Worm (Caenorhabditis elegans) whole organism, late embryonic: Measurements from ENCODE around the gene Y76B12C.6.

Experiments
- K02D7.2 ChIP-seq: sonication (generic microtip); optimal IDR thresholded peaks from 2 replicates; lab custom pipeline; 2017; ENCODE audit warnings: mild to moderate bottlenecking, missing genetic modification characterization, missing compliant biosample characterization
- ahr-1 ChIP-seq: sonication (generic microtip); optimal IDR thresholded peaks from 2 replicates; lab custom pipeline; 2016; ENCODE audit warnings: missing genetic modification characterization, missing compliant biosample characterization
- ceh-2 ChIP-seq: sonication (generic microtip); optimal IDR thresholded peaks from 2 replicates; lab custom pipeline; 2016; ENCODE audit warnings: missing genotype, missing genetic modification characterization, missing compliant biosample characterization
- ceh-31 ChIP-seq: sonication (generic microtip); optimal IDR thresholded peaks from 2 replicates; lab custom pipeline; 2016; ENCODE audit warnings: missing genetic modification characterization, missing compliant biosample characterization
- ceh-45 ChIP-seq: fragments of 200-800 bp; sonication (Bioruptor generic); IDR thresholded peaks from 2 replicates; pipeline ENCODE4 v1.3.6; 2022; ENCODE audit warnings: missing genetic modification reagents, missing genetic modification characterization, missing compliant biosample characterization
- che-1 ChIP-seq: sonication (generic microtip); optimal IDR thresholded peaks from 2 replicates; lab custom pipeline; 2016; ENCODE audit warnings: mild to moderate bottlenecking, missing genetic modification characterization, missing compliant biosample characterization
- dve-1 ChIP-seq: sonication (generic microtip); optimal IDR thresholded peaks from 2 replicates; lab custom pipeline; 2017; ENCODE audit warnings: antibody characterized with exemption, mild to moderate bottlenecking, missing genetic modification characterization, missing compliant biosample characterization
- ets-4 ChIP-seq: sonication (generic microtip); optimal IDR thresholded peaks from 2 replicates; lab custom pipeline; 2016; ENCODE audit warnings: missing genetic modification characterization, missing compliant biosample characterization
- fkh-10 ChIP-seq: fragments of 150-350 bp; optimal IDR thresholded peaks from 2 replicates; lab custom pipeline; 2014; ENCODE audit warnings: missing biosample characterization, missing genetic modification reagents, missing genetic modification characterization
- gmeb-2 ChIP-seq: sonication (generic microtip); optimal IDR thresholded peaks from 2 replicates; lab custom pipeline; 2016; ENCODE audit warnings: missing genetic modification characterization, inconsistent platforms, missing compliant biosample characterization
- hlh-30 ChIP-seq: sonication (generic microtip); optimal IDR thresholded peaks from 2 replicates; lab custom pipeline; 2017; ENCODE audit warnings: antibody characterized with exemption, missing genetic modification characterization, missing compliant biosample characterization; ENCODE audit not compliant: insufficient read depth
- hlh-6 ChIP-seq: sonication (generic microtip); optimal IDR thresholded peaks from 2 replicates; lab custom pipeline; 2016; ENCODE audit warnings: missing genotype, missing genetic modification characterization, missing compliant biosample characterization
- nfya-1 ChIP-seq: sonication (generic microtip); optimal IDR thresholded peaks from 2 replicates; lab custom pipeline; 2017; ENCODE audit warnings: missing genetic modification characterization, mild to moderate bottlenecking, missing compliant biosample characterization, antibody characterized with exemption, moderate library complexity
- pag-3 ChIP-seq: sonication (generic microtip); optimal IDR thresholded peaks from 2 replicates; lab custom pipeline; 2016; ENCODE audit warnings: missing compliant biosample characterization, missing genetic modification characterization, borderline replicate concordance
- pha-2 ChIP-seq: sonication (generic microtip); optimal IDR thresholded peaks from 2 replicates; lab custom pipeline; 2017; ENCODE audit warnings: mild to moderate bottlenecking, missing genetic modification characterization, missing compliant biosample characterization
- pqm-1 ChIP-seq: sonication (generic microtip); optimal IDR thresholded peaks from 2 replicates; lab custom pipeline; 2016; ENCODE audit warnings: missing genetic modification characterization, missing compliant biosample characterization
- rnt-1 ChIP-seq: sonication (generic microtip); optimal IDR thresholded peaks from 2 replicates; lab custom pipeline; 2016; ENCODE audit warnings: missing genetic modification characterization, missing compliant biosample characterization
- ttx-3 ChIP-seq: sonication (generic microtip); optimal IDR thresholded peaks from 2 replicates; lab custom pipeline; 2016; ENCODE audit warnings: missing genetic modification reagents, missing genetic modification characterization, missing compliant biosample characterization
- unc-3 ChIP-seq, 2 experiments: fragments of 200-800 bp in 1 of 2; sonication (Bioruptor generic) in 1 of 2; sonication (generic microtip) in 1 of 2; conservative IDR thresholded peaks in 1 of 2; optimal IDR thresholded peaks in 1 of 2; 2 replicates each; pipeline versions ENCODE4 v1.3.6 to Lab custom; 2016 to 2022; ENCODE audit warnings: missing compliant biosample characterization in 2 of 2, missing genetic modification characterization in 2 of 2, missing genetic modification reagents in 1 of 2
- unc-42 ChIP-seq: sonication (generic microtip); optimal IDR thresholded peaks from 2 replicates; lab custom pipeline; 2016; ENCODE audit warnings: missing genotype, missing genetic modification characterization, missing compliant biosample characterization
- unc-55 ChIP-seq: sonication (generic microtip); optimal IDR thresholded peaks from 2 replicates; lab custom pipeline; 2017; ENCODE audit warnings: missing biosample characterization, missing genetic modification reagents, missing genetic modification characterization

The Y76B12C.6 gene

ce11 chrIV:2032946-2033411, 51.8 kb downstream of the Y76B12C.6 start, which contains the start of gene cpsf-1 (continued):
- TF ChIP-seq ttx-3 (peak; percentile 45), ceh-45 (GFP tag; lab: Robert Waterston, UW) (no peak), che-1 (tag; lab: Kevin White, UChicago) (no peak), pag-3 (tag; lab: Kevin White, UChicago) (no peak), unc-3 (GFP tag; conservative IDR thresholded peaks at IDR 0.05; lab: Robert Waterston, UW) (peak; percentile 42; the same call in 1 of the 2 replicates), unc-3 (tag; optimal IDR thresholded peaks at IDR 0.05; lab: Kevin White, UChicago) (peak; percentile 5), nfya-1 (tag; lab: Kevin White, UChicago) (peak; percentile 75), rnt-1 (tag; lab: Kevin White, UChicago) (peak; percentile 83), fkh-10 (no peak), ahr-1 (tag; lab: Kevin White, UChicago) (peak; percentile 64), dve-1 (peak; percentile 54), K02D7.2 (tag; lab: Kevin White, UChicago) (peak; percentile 41), hlh-6 (tag; lab: Kevin White, UChicago) (peak; percentile 51), ceh-2 (tag; lab: Kevin White, UChicago) (peak; percentile 84)

- TF ChIP-seq unc-55 (GFP tag; lab: Kevin White, UChicago) (no peak), ceh-31 (tag; lab: Kevin White, UChicago) (no peak), pha-2 (no peak), unc-42 (tag; lab: Kevin White, UChicago) (no peak), ets-4 (tag; lab: Kevin White, UChicago) (no peak), hlh-30 (no peak), gmeb-2 (tag; lab: Kevin White, UChicago) (no peak)
Observed at ce11 chrIV:2036974-2037373, 55.8 kb downstream of the Y76B12C.6 start, which contains the start of the genes Y76B12C.9 and cng-2. Gene Y76B12C.9 (minus strand): TSS chrIV:2037074. Gene cng-2 (plus strand): TSS chrIV:2037191.

ce11 chrIV:2037497-2037896, 56.3 kb downstream of the Y76B12C.6 start:
- TF ChIP-seq pqm-1 (tag; lab: Kevin White, UChicago) (no peak), unc-3 (GFP tag; conservative IDR thresholded peaks at IDR 0.05; lab: Robert Waterston, UW) (no peak), unc-3 (tag; optimal IDR thresholded peaks at IDR 0.05; lab: Kevin White, UChicago) (no peak), unc-42 (tag; lab: Kevin White, UChicago) (no peak)
